Fruit fly (Drosophila melanogaster): Measurements from ENCODE around the gene hdm.

The hdm gene

DNA sequence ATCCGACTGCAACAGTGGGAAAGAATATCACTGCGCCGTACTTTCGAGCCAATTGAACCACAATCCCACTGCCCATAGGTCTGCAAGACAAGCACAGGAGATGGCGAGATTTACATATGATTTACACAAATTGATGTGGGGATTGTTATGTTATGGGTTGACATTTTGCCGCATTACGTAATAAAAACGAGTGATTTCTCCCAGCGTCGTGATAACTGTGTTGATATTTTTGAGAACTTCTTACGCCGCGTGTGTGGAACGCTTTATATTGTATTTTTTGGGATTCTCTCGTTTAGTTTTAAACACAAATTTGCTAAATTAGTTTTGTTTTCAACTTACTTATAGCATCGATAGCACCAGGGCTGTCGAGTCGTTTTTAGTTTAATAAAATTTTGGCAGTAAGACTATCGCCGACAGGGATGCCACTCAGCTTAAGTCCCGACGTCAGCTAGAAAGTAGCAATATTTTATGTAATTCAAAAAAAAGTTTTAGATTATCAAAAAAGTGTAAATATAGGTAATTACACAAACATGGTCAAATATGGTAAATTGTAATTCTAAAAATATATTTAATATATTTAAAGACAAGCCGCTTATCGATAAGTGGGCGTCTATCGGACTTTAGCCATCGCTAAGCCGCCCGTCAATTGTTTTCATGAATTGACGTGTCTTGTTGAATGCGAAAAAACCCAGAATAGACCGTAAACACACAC lies 26.4 kb downstream of the hdm start, which contains the start of the genes CG45089, ND-MNLL and p115 (continued):
- TF ChIP-seq CG11085 (GFP tag; IDR thresholded peaks at IDR 0.05) (0 out of 2 replicates have a peak, but pooled peaks have one; percentile 11), CG10543 (GFP tag; optimal IDR thresholded peaks at IDR 0.05) (peak; percentile 50), amos (GFP tag; IDR thresholded peaks at IDR 0.05; ENCODE audit: partially characterized antibody) (peak; percentile 57), otp (GFP tag; IDR thresholded peaks at IDR 0.05) (no peak), HLH3B (GFP tag; IDR thresholded peaks at IDR 0.05) (peak; percentile 30; the same call in 1 of the 2 replicates), CG31365 (tag; optimal IDR thresholded peaks at IDR 0.05) (no peak), kah (GFP tag; optimal IDR thresholded peaks at IDR 0.05) (no peak), peb (GFP tag; IDR thresholded peaks at IDR 0.05) (no peak), Kr (GFP tag; optimal IDR thresholded peaks at IDR 0.05) (no peak), rib (GFP tag; IDR thresholded peaks at IDR 0.05) (no peak), B-H2 (GFP tag; optimal IDR thresholded peaks at IDR 0.05) (peak; percentile 74), fd96Cb (tag; optimal IDR thresholded peaks at IDR 0.05) (peak; percentile 26), ind (GFP tag; optimal IDR thresholded peaks at IDR 0.05) (peak; percentile 64), sd (tag; optimal IDR thresholded peaks at IDR 0.05) (peak; percentile 13), tio (GFP tag; optimal IDR thresholded peaks at IDR 0.05) (peak; percentile 19), bsh (GFP tag; optimal IDR thresholded peaks at IDR 0.05) (peak in 1 of 2 experiments; percentile 60), CG15514 (GFP tag; optimal IDR thresholded peaks at IDR 0.05) (peak; percentile 66), yki (optimal IDR thresholded peaks at IDR 0.05) (no peak), gsb-n (tag; optimal IDR thresholded peaks at IDR 0.05) (peak; percentile 6), crp (GFP tag; optimal IDR thresholded peaks at IDR 0.05) (peak in 1 of 2 experiments; percentile 39), E2f1 (GFP tag; IDR thresholded peaks at IDR 0.05) (no peak), CG4404 (GFP tag; IDR thresholded peaks at IDR 0.05) (0 out of 2 replicates have a peak, but pooled peaks have one; percentile 28), sima (GFP tag; optimal IDR thresholded peaks at IDR 0.05) (no peak), emc (GFP tag; optimal IDR thresholded peaks at IDR 0.05) (no peak), pb (GFP tag; optimal IDR thresholded peaks at IDR 0.05) (no peak), Oaz (GFP tag; IDR thresholded peaks at IDR 0.05) (peak; percentile 26; the same call in 1 of the 2 replicates)

DNA sequence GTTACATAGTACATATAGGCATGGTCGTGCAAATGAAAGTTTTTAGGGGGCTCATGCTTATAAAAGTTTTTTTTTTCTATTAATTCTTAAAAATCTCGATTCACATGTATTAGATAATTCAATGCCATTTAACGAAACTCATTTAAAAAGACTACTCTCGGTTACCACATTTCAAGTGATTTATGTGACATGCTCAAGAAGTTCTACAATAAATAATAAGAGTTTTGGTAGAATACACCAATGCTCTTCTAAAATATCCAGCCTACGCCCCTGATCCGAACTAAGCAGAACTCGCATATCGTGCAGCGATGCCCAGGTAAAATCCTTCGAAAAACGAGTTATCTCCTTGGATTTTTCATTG lies 27.4 kb downstream of the hdm start:
- TF ChIP-seq CG15269 (tag; optimal IDR thresholded peaks at IDR 0.05) (no peak), CG17829 (tag; optimal IDR thresholded peaks at IDR 0.05) (peak; percentile 4), CG3407 (GFP tag; optimal IDR thresholded peaks at IDR 0.05) (no peak), CG10147 (GFP tag; optimal IDR thresholded peaks at IDR 0.05) (no peak), yki (optimal IDR thresholded peaks at IDR 0.05) (no peak), D (optimal IDR thresholded peaks at IDR 0.05) (no peak), D (GFP tag; optimal IDR thresholded peaks at IDR 0.05) (peak; percentile 13), Fer2 (tag; optimal IDR thresholded peaks at IDR 0.05) (no peak), CG18262 (tag; optimal IDR thresholded peaks at IDR 0.05) (peak; percentile 25), prd (optimal IDR thresholded peaks at IDR 0.05) (no peak), prd (GFP tag; IDR thresholded peaks at IDR 0.05) (peak; percentile 64; the same call in 2 of the 3 replicates), CG16779 (GFP tag; IDR thresholded peaks at IDR 0.05) (no peak), chm (GFP tag; IDR thresholded peaks at IDR 0.05) (no peak), crol (GFP tag; IDR thresholded peaks at IDR 0.05) (no peak), Eip74EF (GFP tag; optimal IDR thresholded peaks at IDR 0.05) (no peak), ac (GFP tag; optimal IDR thresholded peaks at IDR 0.05) (peak; percentile 35), CG9727 (GFP tag; optimal IDR thresholded peaks at IDR 0.05) (peak; percentile 25), CG16815 (GFP tag; optimal IDR thresholded peaks at IDR 0.05) (peak; percentile 17), CG13424 (tag; optimal IDR thresholded peaks at IDR 0.05) (peak; percentile 5), bsh (GFP tag; optimal IDR thresholded peaks at IDR 0.05) (peak; percentile 15 to 23), bab2 (GFP tag; optimal IDR thresholded peaks at IDR 0.05) (no peak), Med (GFP tag) (peak; percentile 37), CG12236 (GFP tag; optimal IDR thresholded peaks at IDR 0.05) (no peak), CG8388 (GFP tag; optimal IDR thresholded peaks at IDR 0.05) (no peak), CG10267 (tag; optimal IDR thresholded peaks at IDR 0.05) (peak; percentile 10), zen (tag; optimal IDR thresholded peaks at IDR 0.05) (peak; percentile 15)
